Fruit fly (Drosophila melanogaster) whole organism, embryonic: ENCODE data around the gene hop.

ENCODE experiments used
- CG12299 ChIP-seq: fragments of 200-800 bp; sonication (Bioruptor generic); optimal IDR thresholded peaks from 2 replicates; lab custom pipeline; 2018; ENCODE audit warnings: missing biosample characterization, mild to moderate bottlenecking, missing genetic modification characterization
- CG1602 ChIP-seq: fragments of 200-800 bp; sonication (Bioruptor generic); optimal IDR thresholded peaks from 3 replicates; lab custom pipeline; 2016; ENCODE audit warnings: missing biosample characterization, missing genetic modification characterization
- CG8359 ChIP-seq: fragments of 200-800 bp; sonication (Bioruptor generic); optimal IDR thresholded peaks from 2 replicates; lab custom pipeline; 2017; ENCODE audit warnings: missing biosample characterization, mild to moderate bottlenecking, missing genetic modification characterization, borderline replicate concordance
- CG8944 ChIP-seq: fragments of 200-800 bp; sonication (Bioruptor generic); optimal IDR thresholded peaks from 3 replicates; lab custom pipeline; 2016; ENCODE audit warnings: missing biosample characterization, missing genetic modification characterization
- CkIIα-i1 ChIP-seq: fragments of 200-800 bp; sonication (Bioruptor generic); IDR thresholded peaks from 2 replicates; pipeline ENCODE4 v1.3.6; 2022; ENCODE audit warnings: missing biosample characterization, missing genetic modification characterization
- Hey ChIP-seq: fragments of 200-800 bp; sonication (Bioruptor generic); optimal IDR thresholded peaks from 3 replicates; lab custom pipeline; 2018; ENCODE audit warnings: missing biosample characterization, mild to moderate bottlenecking, missing genetic modification characterization
- Mrtf ChIP-seq: fragments of 200-800 bp; sonication (Bioruptor generic); IDR thresholded peaks from 3 replicates; pipeline ENCODE4 v1.3.6; 2022; ENCODE audit warnings: missing biosample characterization, missing genetic modification characterization
- cg ChIP-seq: fragments of 200-800 bp; sonication (Bioruptor generic); optimal IDR thresholded peaks from 3 replicates; lab custom pipeline; 2019; ENCODE audit warnings: missing biosample characterization, mild to moderate bottlenecking, missing genetic modification characterization, moderate library complexity
- emc ChIP-seq: fragments of 200-800 bp; sonication (Bioruptor generic); optimal IDR thresholded peaks from 2 replicates; lab custom pipeline; 2016; ENCODE audit warnings: missing biosample characterization, missing genetic modification characterization
- pb ChIP-seq: fragments of 200-800 bp; sonication (Bioruptor generic); optimal IDR thresholded peaks from 3 replicates; lab custom pipeline; 2016; ENCODE audit warnings: missing biosample characterization, missing genetic modification characterization
- schlank ChIP-seq: fragments of 200-800 bp; sonication (Bioruptor generic); optimal IDR thresholded peaks from 2 replicates; lab custom pipeline; 2018; ENCODE audit warnings: missing biosample characterization, mild to moderate bottlenecking, missing genetic modification characterization
- sim ChIP-seq: fragments of 200-800 bp; sonication (Bioruptor generic); IDR thresholded peaks from 2 replicates; pipeline ENCODE4 v1.3.6; 2022; ENCODE audit warnings: missing biosample characterization, missing genetic modification characterization
- sr ChIP-seq: fragments of 200-800 bp; sonication (Bioruptor generic); IDR thresholded peaks from 3 replicates; pipeline ENCODE4 v1.3.6; 2022; ENCODE audit warnings: missing biosample characterization, missing genetic modification characterization
- ttk ChIP-seq: fragments of 200-800 bp; sonication (Bioruptor generic); IDR thresholded peaks from 2 replicates; pipeline ENCODE4 v2.1.2; 2022; ENCODE audit warnings: missing biosample characterization, missing genetic modification characterization

- no peak for TF ChIP-seq Hey (tag; lab: Kevin White, UChicago)
- no peak for TF ChIP-seq CG12299 (tag; lab: Kevin White, UChicago)
- TF ChIP-seq sr (GFP tag; lab: Robert Waterston, UW) = no peak
- no peak for TF ChIP-seq CG1602
- no peak for TF ChIP-seq sim (GFP tag; lab: Robert Waterston, UW)
- no peak for TF ChIP-seq CG8944 (GFP tag; lab: Kevin White, UChicago)
- TF ChIP-seq Mrtf (GFP tag; lab: Robert Waterston, UW) = no peak
- no peak for TF ChIP-seq schlank (tag; lab: Kevin White, UChicago)
- TF ChIP-seq CkIIα-i1 (GFP tag; lab: Robert Waterston, UW) = no peak
- no peak for TF ChIP-seq cg (GFP tag; lab: Kevin White, UChicago)
- TF ChIP-seq emc (GFP tag; lab: Kevin White, UChicago) = no peak
- no peak for TF ChIP-seq CG8359 (GFP tag; lab: Kevin White, UChicago)
- TF ChIP-seq pb = no peak
- TF ChIP-seq ttk = no peak
These were observed 15.6 kb upstream of the hop start for dm6 chrX:11383530-11383929.
